Fruit fly (Drosophila melanogaster): ENCODE measurements around the gene CG14069.

Gene CG14069

DNA sequence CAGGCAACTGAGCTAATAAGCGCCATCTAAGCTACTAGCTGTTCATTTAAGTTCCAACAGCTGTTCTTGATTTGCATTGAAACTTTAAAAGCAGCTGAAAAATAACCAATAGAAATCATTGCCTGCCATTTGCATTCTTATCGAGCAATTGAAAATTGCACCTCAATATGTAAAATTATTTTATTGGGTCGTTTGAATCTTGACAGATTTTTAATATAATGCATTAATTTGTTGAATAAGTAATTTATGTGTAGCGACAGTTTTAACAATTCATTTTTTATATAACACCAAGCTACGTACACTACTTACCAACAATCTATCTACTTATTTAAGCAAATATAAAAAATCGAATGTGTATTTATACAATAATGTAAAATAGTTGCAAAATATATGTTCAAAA is at the start of gene CG14069:
CG14069 (minus strand) TSS at position 101 of the 400 bp plus-strand sequence.
- TF ChIP-seq Dll (optimal IDR thresholded peaks at IDR 0.05), result no peak
- TF ChIP-seq EcR (GFP tag; optimal IDR thresholded peaks at IDR 0.05), result no peak
- no peak for TF ChIP-seq psq (optimal IDR thresholded peaks at IDR 0.05)

DNA sequence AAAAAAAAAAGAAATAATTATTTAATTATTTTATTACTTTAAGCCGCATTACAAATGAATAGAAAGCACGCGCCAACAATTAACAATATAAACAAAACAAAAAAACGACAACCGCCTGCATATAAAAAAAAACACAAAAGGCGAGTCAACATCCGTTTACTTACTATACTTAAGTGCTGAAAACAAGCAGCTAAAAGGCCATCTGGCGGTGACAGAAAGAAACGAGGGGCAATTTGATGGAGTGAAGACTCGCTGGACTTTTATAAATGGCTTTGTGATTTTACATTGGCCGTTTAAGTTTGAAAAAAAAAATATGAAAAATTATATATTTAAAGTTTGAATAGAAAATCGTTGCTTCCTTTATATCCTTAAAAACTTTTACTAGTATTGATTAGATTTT is 29.7 kb upstream of the CG14069 start:
- no peak for TF ChIP-seq pan (optimal IDR thresholded peaks at IDR 0.05)
- no peak for TF ChIP-seq Dll (optimal IDR thresholded peaks at IDR 0.05)

- TF ChIP-seq EcR (GFP tag; optimal IDR thresholded peaks at IDR 0.05), result no peak
- no peak for TF ChIP-seq Dll (optimal IDR thresholded peaks at IDR 0.05)
- no peak for TF ChIP-seq pan (optimal IDR thresholded peaks at IDR 0.05)
- TF ChIP-seq CG8478 (optimal IDR thresholded peaks at IDR 0.05), result no peak
- no peak for TF ChIP-seq psq (optimal IDR thresholded peaks at IDR 0.05)
- TF ChIP-seq usp (GFP tag; optimal IDR thresholded peaks at IDR 0.05), result no peak
Measured at dm6 chr2L:10936362-10936761, 25.9 kb upstream of the CG14069 start, which contains the start of gene CG14072. Gene CG14072 (plus strand): TSS chr2L:10936662.

DNA sequence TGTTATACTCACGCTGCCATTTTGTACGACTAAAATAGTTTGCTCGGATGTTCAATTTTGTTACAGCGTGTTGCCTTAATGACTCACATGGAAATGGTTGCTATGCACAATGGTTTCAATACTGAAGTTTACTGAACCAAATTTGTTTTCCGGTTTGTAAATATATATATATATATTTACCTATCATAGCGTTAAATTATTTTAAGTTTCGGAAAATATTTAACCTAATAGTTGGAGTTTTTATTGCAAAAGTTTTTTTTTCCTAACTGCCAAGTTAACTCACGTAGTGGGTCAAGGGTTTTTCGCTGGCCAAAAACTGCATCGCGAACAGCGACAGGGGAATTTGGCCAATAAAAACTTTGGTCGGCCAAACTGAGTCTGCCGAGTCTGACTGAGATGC is 1.7 kb downstream of the CG14069 start, which contains the start of gene CG7309:
CG7309 (minus strand) TSS at position 101 of the 400 bp plus-strand sequence.
- TF ChIP-seq CG8478 (optimal IDR thresholded peaks at IDR 0.05) (no peak), usp (GFP tag; optimal IDR thresholded peaks at IDR 0.05) (no peak), psq (optimal IDR thresholded peaks at IDR 0.05) (no peak), Dll (optimal IDR thresholded peaks at IDR 0.05) (no peak)

dm6 chr2L:10901685-10902084 is 8.8 kb downstream of the CG14069 start, which contains the start of gene CG14070:
Gene CG14070 (minus strand): TSS chr2L:10901785.
- TF ChIP-seq Dll (optimal IDR thresholded peaks at IDR 0.05) (no peak), psq (optimal IDR thresholded peaks at IDR 0.05) (no peak), pan (optimal IDR thresholded peaks at IDR 0.05) (no peak)

DNA sequence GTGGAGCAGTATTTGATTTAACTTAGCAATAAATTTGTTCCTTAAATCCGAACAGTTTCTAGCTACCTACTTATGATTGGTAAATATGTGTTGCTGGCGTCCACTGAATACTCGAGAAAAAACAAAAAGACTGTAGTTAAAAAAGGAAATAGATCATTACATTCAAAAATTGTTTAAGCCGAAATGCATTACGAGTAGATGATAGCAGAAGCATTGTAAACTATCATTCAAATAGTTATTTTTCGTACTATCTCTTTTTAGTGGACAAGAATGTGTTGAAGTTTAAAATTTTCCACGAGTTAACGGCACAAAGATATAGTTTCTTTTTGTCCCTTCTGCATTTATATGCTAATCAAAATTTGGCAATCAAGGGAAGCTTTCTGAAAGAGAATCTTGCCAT is 21.6 kb downstream of the CG14069 start, which contains the start of gene CG14071:
CG14071 (minus strand) TSS at position 101 of the 400 bp plus-strand sequence.
- TF ChIP-seq EcR (GFP tag; optimal IDR thresholded peaks at IDR 0.05) (no peak), CG8478 (optimal IDR thresholded peaks at IDR 0.05) (no peak), psq (optimal IDR thresholded peaks at IDR 0.05) (no peak), pan (optimal IDR thresholded peaks at IDR 0.05) (no peak), Dll (optimal IDR thresholded peaks at IDR 0.05) (no peak), usp (GFP tag; optimal IDR thresholded peaks at IDR 0.05) (no peak)

DNA sequence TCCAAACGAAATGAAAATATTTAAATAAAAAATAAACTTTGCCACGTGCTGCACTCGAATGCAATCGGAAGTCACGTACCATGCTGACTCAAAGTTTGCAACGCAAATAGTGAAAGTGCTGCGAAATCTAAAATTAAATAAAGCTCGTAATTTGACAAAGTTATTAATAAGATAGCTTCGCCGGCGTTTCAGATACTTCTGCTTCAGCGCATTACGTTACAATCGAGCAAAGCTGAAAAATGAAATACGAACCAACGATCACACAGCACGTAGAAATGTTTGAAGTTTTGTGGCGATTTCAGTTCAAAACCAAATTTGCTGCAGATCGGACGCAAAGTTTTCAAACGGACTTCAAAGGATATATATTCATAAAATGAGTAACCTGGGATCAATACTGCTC is 40.6 kb downstream of the CG14069 start, which contains the start of gene CG12517:
CG12517 (plus strand) TSS at position 301 of the 400 bp plus-strand sequence.
- TF ChIP-seq Dll (optimal IDR thresholded peaks at IDR 0.05) (no peak), psq (optimal IDR thresholded peaks at IDR 0.05) (no peak), CG8478 (optimal IDR thresholded peaks at IDR 0.05) (no peak), usp (GFP tag; optimal IDR thresholded peaks at IDR 0.05) (no peak), pan (optimal IDR thresholded peaks at IDR 0.05) (no peak), EcR (GFP tag; optimal IDR thresholded peaks at IDR 0.05) (no peak)

All from whole organism.